Fruit fly (Drosophila melanogaster) S2 (cell line): ENCODE measurements around the gene pn.
A peak's percentile ranks its signal among the peaks of the same experiment; 100 is the strongest.

Experiments
- CG8478 ChIP-seq: fragments of >200 bp; optimal IDR thresholded peaks from 2 replicates; lab custom pipeline; 2018
- CTCF ChIP-seq, 2 experiments: fragments of >200 bp; optimal IDR thresholded peaks; 2 replicates each; lab custom pipeline; 2018

pn gene

DNA sequence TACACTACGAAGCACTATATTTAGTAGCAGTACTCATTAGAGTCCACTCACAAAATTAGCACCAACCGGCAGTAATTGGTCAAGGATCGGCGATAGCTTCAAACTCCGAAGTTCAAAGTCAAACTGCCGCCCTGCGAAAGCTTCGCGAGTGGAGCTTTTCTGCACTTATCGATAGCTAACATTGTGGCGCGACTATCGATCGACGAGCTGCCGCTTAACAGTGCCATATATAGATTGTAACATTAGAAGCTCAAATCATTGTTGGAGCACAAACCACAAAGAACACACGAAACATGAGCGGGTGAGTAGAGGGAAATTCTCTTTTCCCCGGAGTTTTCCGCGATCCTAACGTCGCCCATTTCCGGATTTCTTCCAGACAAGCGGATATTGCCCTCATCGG is 35.9 kb upstream of the pn start, which contains the start of gene Pgd:
Pgd (plus strand) TSS at position 23 of the 400 bp plus-strand sequence.
- TF ChIP-seq CTCF (optimal IDR thresholded peaks at IDR 0.05; lab: Kevin White, UChicago) (no peak), CG8478 (lab: Kevin White, UChicago) (no peak)

DNA sequence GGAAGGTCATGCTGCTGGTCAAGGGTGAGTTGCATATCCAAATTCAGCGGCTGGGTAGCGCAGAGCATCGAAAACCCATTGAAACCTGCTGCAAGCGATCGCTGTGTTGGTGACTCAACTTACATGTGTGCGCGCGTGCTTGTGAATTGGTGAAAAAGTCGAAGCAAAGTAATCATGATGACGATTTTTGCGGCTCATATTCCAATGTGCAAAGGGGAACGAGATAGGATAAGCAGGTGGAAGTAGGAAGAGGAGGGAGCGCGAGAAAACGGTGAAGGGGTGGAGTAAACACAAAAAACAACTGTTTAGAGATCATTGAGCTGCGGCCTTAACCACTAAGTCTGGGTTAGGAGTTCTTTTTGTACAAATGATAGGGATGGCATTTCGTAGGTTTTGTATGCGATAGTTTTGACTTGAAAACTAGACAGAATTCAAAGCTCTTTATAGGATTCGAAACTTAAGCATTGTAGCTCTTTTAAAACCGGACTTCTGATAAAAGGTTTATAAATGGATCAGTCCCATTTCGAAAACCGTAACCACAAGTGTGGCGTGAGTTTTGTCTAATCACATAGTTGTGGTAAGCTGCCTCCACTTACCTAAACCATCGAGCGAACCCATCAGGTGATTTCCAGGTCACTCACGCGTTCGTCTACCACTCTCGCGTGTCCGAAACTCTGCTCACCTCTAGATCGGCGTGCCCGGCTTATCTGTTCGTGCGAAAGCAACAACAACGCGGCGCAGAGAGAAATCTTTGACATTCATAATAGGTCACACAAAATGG is 35.1 kb upstream of the pn start:
- no peak for TF ChIP-seq CG8478 (lab: Kevin White, UChicago)
- TF ChIP-seq CTCF (optimal IDR thresholded peaks at IDR 0.05; lab: Kevin White, UChicago) = no peak

DNA sequence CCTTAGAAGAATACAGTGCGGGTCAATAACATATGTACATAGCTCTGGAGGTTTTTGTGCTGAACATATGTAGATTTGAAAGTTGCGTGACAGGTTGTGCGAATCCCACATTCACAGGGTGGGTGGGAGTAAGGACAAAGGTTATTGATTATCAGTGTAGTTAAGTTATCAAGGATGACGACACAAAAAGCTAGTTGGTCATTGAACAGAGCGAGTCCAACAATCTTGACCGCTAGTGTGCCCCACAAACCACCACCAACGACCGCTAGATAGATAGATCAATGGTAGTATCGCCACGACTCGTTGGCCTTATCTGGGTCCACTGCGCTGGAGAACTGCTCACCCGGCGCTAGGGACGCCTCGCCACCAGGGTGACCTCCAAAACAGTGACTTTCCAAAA is 34.4 kb upstream of the pn start:
- no peak for TF ChIP-seq CG8478 (lab: Kevin White, UChicago)
- no peak for TF ChIP-seq CTCF (optimal IDR thresholded peaks at IDR 0.05; lab: Kevin White, UChicago)

DNA sequence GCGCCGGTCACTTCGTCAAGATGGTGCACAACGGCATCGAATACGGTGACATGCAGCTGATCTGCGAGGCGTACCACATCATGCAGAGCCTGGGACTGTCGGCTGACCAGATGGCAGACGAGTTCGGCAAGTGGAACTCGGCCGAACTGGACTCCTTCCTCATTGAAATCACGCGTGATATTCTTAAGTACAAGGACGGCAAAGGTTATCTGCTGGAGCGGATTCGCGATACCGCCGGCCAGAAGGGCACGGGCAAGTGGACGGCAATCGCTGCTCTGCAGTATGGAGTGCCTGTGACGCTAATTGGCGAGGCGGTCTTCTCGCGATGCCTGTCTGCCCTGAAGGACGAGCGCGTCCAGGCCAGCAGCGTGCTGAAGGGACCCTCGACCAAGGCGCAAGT is 33.5 kb upstream of the pn start:
- TF ChIP-seq CTCF (optimal IDR thresholded peaks at IDR 0.05; lab: Kevin White, UChicago) (no peak), CG8478 (lab: Kevin White, UChicago) (no peak)

DNA sequence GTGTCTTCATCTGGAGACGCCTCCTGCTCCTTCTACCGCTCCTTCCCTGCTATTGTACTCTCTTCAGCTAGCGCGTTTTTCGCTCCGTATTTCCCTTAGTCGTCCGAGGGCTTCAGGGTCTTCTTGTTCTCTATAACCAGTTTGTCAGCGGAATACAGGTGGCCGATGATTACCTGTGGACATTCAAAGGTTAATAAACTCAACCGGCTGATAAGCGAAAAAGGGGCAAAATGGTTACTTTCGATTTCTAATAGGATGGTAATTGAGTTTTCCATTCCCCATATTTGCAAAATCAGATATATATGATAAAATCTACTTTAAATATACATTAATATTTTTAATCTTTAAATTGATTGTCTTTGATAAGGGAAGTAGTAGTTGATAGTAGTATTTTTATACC is 32.3 kb upstream of the pn start:
- TF ChIP-seq CTCF (optimal IDR thresholded peaks at IDR 0.05; lab: Kevin White, UChicago) (no peak), CG8478 (lab: Kevin White, UChicago) (no peak)

DNA sequence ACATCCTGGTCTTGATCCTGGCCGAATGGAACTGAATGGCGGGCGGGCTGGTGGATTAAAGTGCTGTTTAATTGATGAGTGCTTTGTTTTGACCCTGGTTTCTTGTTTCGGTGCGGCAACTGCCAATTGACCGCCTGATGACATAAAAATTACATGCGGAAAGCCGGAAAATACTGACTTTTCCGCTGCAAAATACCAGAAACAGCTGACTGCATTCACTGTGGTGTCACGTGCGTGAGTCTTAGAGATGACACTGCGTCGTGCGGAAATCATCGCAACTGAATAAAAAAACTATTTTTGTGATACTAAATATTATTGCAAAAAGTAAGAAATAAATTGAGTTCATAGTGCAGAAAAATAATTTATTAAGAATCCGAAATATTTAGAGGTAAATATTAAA is 31.5 kb upstream of the pn start, which contains the start of gene bcn92:
bcn92 (minus strand) TSS at position 170 of the 400 bp plus-strand sequence.
- no peak for TF ChIP-seq CG8478 (lab: Kevin White, UChicago)
- peak in 1 of 2 experiments; percentile 15 for TF ChIP-seq CTCF (optimal IDR thresholded peaks at IDR 0.05; lab: Kevin White, UChicago)

DNA sequence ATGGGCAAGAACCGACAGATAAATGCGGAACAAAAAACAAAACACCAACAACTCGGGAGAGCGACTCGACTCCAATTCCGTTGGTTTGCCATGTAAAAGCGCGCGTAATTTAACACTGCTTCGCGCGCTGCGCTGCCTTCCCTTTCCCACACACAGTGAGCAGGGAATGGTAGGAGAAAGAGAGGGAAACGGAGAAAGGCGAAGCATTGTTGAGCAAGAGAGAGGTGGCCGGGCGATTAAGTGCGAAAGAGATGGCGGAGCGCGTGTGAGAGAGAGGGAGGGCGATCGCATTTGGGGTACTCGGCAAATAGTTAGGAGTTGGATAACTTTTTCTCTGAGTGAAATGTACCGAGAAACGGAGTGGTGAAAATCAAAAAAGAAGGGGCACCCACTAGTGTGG is 25.1 kb upstream of the pn start:
- TF ChIP-seq CG8478 (lab: Kevin White, UChicago) (no peak), CTCF (optimal IDR thresholded peaks at IDR 0.05; lab: Kevin White, UChicago) (peak; percentile 11 to 42)

DNA sequence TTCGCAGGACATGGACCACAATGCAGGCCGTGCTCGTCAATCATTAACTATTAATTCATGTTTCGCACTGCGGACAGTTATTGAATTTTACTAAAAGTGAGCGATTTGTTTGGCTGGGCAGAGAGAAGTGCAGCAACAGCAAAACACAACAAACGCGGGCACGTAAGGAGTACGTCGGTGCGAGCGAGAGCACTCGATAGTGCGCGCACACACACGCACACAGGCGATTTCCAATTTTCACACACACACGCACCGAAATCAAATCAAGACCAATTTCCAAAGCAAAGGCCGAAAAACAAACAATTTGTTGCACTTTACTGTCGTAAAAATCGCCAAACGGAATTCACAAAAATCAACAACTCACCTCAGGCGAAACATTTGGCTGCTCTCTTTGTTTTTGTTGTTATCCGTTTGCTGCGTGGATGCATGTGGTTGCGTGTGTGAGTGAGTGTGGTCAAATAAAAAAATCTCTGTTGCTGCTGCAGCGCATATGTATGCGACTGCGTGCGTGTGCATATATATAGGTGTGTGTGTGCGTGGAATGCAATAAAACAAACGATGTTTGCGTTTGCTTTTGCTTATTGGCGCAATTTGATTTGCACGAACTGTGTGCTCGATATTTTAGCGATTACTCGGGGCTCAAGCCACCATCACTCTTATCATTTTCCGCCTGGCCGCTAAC is 22.9 kb upstream of the pn start:
- TF ChIP-seq CG8478 (lab: Kevin White, UChicago) (peak; percentile 49), CTCF (optimal IDR thresholded peaks at IDR 0.05; lab: Kevin White, UChicago) (no peak)

DNA sequence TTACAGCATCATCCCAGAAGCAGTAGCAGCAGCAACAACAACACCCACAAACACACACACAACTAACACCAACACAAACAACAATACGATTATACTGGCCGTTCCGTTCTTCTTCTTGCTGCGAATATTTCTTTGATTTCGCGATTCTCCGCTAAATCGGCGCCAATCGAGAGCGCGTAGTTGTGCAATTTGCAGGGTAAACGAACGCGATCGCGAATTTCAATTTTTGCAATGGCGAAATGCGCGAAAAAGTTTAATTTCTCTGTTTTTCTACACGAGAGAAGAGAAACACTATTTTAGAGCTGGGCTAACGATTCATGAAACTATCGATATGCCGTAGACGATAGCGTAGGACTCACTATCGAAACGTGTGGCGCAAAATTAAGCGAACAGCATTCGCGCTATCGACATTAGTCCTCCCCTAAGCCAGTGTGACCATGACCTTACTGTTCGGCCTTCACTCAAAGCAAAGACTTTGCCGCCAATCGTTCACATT is 22.3 kb upstream of the pn start, which contains the start of gene wapl:
wapl (minus strand) TSS at position 316 of the 496 bp plus-strand sequence.
- TF ChIP-seq CG8478 (lab: Kevin White, UChicago) (no peak), CTCF (optimal IDR thresholded peaks at IDR 0.05; lab: Kevin White, UChicago) (peak; percentile 2 to 35)

DNA sequence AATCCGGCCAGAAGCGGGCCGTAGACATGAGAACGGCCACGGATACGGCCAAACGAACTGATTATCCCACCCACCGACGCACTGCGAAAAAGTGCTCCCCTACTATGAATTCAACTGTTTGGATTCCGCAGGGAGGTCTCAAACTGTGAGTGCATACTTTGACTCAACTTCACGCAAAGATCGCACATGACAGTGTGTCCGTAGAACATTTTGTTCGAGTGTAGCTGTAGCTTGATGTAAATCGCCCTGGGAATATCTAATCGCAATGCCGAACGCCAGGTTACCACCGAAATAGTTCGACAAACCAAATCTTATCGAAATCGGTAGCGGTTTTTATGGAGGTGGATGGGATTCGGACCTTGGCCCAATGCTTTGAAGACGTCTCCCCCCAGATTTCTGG is 20.0 kb upstream of the pn start:
- TF ChIP-seq CG8478 (lab: Kevin White, UChicago) (no peak), CTCF (optimal IDR thresholded peaks at IDR 0.05; lab: Kevin White, UChicago) (no peak)

DNA sequence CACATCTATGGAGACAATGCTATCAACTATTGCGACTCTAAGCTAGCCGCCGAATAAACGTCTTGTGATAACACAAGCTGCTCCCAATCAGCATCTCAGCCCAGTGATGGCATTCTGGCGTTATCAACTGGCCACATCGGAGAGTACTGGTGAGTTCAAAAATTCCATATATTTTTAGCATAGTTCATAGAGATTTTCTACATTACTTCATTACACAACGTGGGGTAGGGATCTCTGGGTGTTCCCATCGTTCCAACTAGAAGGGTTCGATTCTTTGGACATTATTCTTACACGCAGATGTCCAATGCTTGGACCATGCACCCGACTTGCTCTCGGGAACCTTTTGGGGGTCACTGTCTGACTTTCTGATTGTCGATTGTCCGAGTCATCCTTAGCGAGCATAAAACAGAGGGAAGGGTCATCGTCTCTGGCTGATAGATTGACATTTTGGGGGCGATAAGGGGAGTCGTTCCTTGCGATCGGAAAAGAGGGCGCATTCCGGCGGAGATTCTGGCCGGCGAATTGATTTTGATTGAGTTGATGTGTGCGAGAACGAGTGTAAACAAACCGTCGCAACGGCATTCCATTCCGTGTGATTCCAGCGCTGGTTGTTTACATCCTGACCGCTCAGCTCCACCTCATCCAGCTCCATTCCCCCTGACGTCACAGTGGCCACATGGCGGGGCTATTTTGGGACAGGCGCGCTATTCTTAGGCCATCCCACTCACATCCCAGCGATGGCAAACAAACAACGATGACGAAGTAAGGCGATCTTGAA is 18.7 kb upstream of the pn start, which contains the start of the genes Cyp4d1 and CG3630:
Cyp4d1 (minus strand) TSS at position 51 of the 778 bp plus-strand sequence.
CG3630 (plus strand) TSS at position 67 of the 778 bp plus-strand sequence.
- TF ChIP-seq CTCF (optimal IDR thresholded peaks at IDR 0.05; lab: Kevin White, UChicago) (no peak), CG8478 (lab: Kevin White, UChicago) (no peak)

DNA sequence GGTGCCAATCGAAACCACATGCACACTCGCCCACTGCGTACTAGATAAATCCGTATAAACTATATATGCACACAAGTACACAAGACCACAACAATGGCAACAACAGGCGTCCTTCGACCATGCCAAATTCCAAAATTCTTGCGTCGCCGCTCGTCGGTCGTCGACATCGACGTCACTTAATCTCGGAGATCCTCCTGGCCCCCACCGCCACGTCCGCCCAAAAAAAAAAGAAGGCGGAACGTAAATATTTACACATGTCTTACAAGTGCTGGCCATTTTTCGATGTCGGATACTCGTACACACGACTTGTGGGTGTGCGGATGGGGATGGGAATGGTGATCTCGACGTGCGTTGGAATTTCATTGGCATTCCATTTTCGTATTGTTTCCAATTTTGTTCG is 17.7 kb upstream of the pn start:
- TF ChIP-seq CG8478 (lab: Kevin White, UChicago) (no peak), CTCF (optimal IDR thresholded peaks at IDR 0.05; lab: Kevin White, UChicago) (no peak)

DNA sequence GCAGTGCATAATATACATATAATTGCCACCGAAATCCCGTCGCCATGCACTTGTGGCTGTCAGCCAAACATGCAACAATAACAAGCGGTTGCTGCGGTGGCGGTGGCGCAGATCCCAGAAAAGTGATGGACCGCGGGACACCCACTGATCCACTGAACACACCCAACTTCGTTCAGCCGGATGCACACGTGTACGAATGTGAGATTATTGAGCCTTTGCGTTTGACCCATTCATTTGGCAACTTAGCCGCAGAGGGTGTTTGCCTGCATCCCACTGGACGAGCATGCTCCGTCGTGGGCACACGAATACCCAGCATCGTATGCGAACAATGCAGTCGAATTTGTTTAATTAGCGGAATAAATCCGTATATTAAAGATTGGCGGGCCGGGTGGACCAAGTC is 15.6 kb upstream of the pn start:
- no peak for TF ChIP-seq CTCF (optimal IDR thresholded peaks at IDR 0.05; lab: Kevin White, UChicago)
- no peak for TF ChIP-seq CG8478 (lab: Kevin White, UChicago)

DNA sequence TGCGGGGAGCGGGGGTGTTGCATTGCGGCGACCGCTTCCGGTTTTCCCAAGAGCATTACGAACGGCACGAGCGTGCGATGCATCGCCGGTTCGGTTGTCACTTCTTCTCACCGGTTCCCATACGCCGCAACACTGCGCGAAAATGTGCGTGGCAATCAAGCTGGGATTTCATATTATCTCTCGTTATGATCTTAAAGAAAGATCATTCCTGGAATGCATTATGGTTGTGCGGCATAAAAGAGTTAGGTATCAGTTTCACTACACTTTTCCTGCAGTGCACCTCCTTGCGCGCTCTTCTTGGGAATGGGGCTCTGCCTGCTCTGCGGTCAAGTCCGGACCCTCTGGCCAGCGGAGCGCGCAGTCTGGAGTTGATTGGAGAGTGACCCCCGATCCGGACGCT is 14.9 kb upstream of the pn start:
- no peak for TF ChIP-seq CG8478 (lab: Kevin White, UChicago)
- TF ChIP-seq CTCF (optimal IDR thresholded peaks at IDR 0.05; lab: Kevin White, UChicago) = no peak
